Worm (Caenorhabditis elegans) whole organism, young adult: ENCODE measurements around the gene sfxn-5.

Experiments
- F10E7.11 ChIP-seq: sonication (generic microtip); optimal IDR thresholded peaks from 2 replicates; lab custom pipeline; 2017; ENCODE audit warnings: mild to moderate bottlenecking, missing genetic modification characterization, moderate library complexity, missing compliant biosample characterization
- F22D6.2 ChIP-seq: sonication (generic microtip); optimal IDR thresholded peaks from 2 replicates; lab custom pipeline; 2016; ENCODE audit warnings: mild to moderate bottlenecking, missing genetic modification characterization, missing compliant biosample characterization
- Y53G8AR.9 ChIP-seq: fragments of 200-800 bp; sonication (Bioruptor generic); conservative IDR thresholded peaks from 2 replicates; pipeline ENCODE4 v1.3.6; 2022; ENCODE audit warnings: missing genetic modification reagents, missing genetic modification characterization, missing compliant biosample characterization
- ceh-100 ChIP-seq: fragments of 200-800 bp; sonication (Bioruptor generic); IDR thresholded peaks from 2 replicates; pipeline ENCODE4 v1.3.6; 2022; ENCODE audit warnings: missing genetic modification reagents, missing genetic modification characterization, missing compliant biosample characterization
- dpff-1 ChIP-seq: sonication (generic microtip); optimal IDR thresholded peaks from 2 replicates; lab custom pipeline; 2017; ENCODE audit warnings: mild to moderate bottlenecking, missing genetic modification characterization, missing compliant biosample characterization
- hmg-20 ChIP-seq: fragments of 200-800 bp; sonication (Bioruptor generic); IDR thresholded peaks from 2 replicates; pipeline ENCODE4 v1.3.6; 2022; ENCODE audit warnings: missing genetic modification reagents, missing genetic modification characterization, missing compliant biosample characterization
- hsf-1 ChIP-seq: fragments of 200-800 bp; sonication (Bioruptor generic); IDR thresholded peaks from 2 replicates; pipeline ENCODE4 v1.3.6; 2022; ENCODE audit warnings: missing genetic modification reagents, missing genetic modification characterization, missing compliant biosample characterization
- nfyb-1 ChIP-seq: fragments of 200-800 bp; sonication (Bioruptor generic); IDR thresholded peaks from 2 replicates; pipeline ENCODE4 v1.3.6; 2022; ENCODE audit warnings: missing genetic modification reagents, missing genetic modification characterization, missing compliant biosample characterization
- nhr-120 ChIP-seq: fragments of 200-800 bp; sonication (Bioruptor generic); IDR thresholded peaks from 2 replicates; pipeline ENCODE4 v1.3.6; 2022; ENCODE audit warnings: missing genetic modification characterization, missing compliant biosample characterization
- sdz-38 ChIP-seq: sonication (generic microtip); optimal IDR thresholded peaks from 2 replicates; lab custom pipeline; 2016; ENCODE audit warnings: missing genotype, missing genetic modification characterization, missing compliant biosample characterization
- snpc-4 ChIP-seq, 5 experiments: fragments of 150-350 bp in 1 of 5; sonication (generic microtip) in 4 of 5; optimal IDR thresholded peaks; 2 replicates each; lab custom pipeline; 2014 to 2018; ENCODE audit warnings: missing genetic modification characterization in 5 of 5, missing biosample characterization in 3 of 5, antibody characterized with exemption in 2 of 5, mild to moderate bottlenecking in 2 of 5, missing compliant biosample characterization in 2 of 5, missing genotype in 2 of 5, moderate library complexity in 2 of 5, missing genetic modification reagents in 1 of 5
- sptf-2 ChIP-seq: fragments of 200-800 bp; sonication (Bioruptor generic); optimal IDR thresholded peaks from 2 replicates; lab custom pipeline; 2018; ENCODE audit warnings: mild to moderate bottlenecking, missing genetic modification characterization, missing compliant biosample characterization
- unc-62 ChIP-seq: fragments of 150-350 bp; optimal IDR thresholded peaks from 2 replicates; lab custom pipeline; 2014; ENCODE audit warnings: missing biosample characterization, missing genetic modification reagents, missing genetic modification characterization

- no peak for TF ChIP-seq hmg-20 (GFP tag; lab: Robert Waterston, UW)
- TF ChIP-seq ceh-100 (GFP tag; lab: Robert Waterston, UW), result no peak
- TF ChIP-seq sdz-38 (tag; lab: Kevin White, UChicago), result no peak
- no peak for TF ChIP-seq nfyb-1 (GFP tag; lab: Robert Waterston, UW)
- no peak for TF ChIP-seq sptf-2
- no peak for TF ChIP-seq unc-62 (GFP tag; lab: Kevin White, UChicago)
- peak; percentile 62 for TF ChIP-seq hsf-1 (GFP tag; lab: Robert Waterston, UW)
- TF ChIP-seq snpc-4 (GFP tag; optimal IDR thresholded peaks at IDR 0.05; lab: Kevin White, UChicago), result no peak
- TF ChIP-seq snpc-4 (tag; optimal IDR thresholded peaks at IDR 0.05; lab: Kevin White, UChicago), result no peak
- TF ChIP-seq dpff-1 (tag; lab: Kevin White, UChicago), result no peak
- TF ChIP-seq F22D6.2 (tag; lab: Kevin White, UChicago), result no peak
- no peak for TF ChIP-seq Y53G8AR.9 (GFP tag; lab: Robert Waterston, UW)
- TF ChIP-seq nhr-120 (GFP tag; lab: Robert Waterston, UW), result no peak
- TF ChIP-seq F10E7.11, result no peak
These were observed 38.9 kb downstream of the sfxn-5 start, which contains the start of gene pdha-1 for ce11 chrII:8065985-8066384.
